Fruit fly (Drosophila melanogaster) Kc167 (cell line): ENCODE results near the gene CG15422.

Experiments
- Myc ChIP-seq: fragments of >200 bp; optimal IDR thresholded peaks from 2 replicates; lab custom pipeline; 2017; ENCODE audit warnings: missing external identifiers
- Sin3A ChIP-seq: fragments of >200 bp; optimal IDR thresholded peaks from 2 replicates; lab custom pipeline; 2018; ENCODE audit warnings: missing external identifiers
- insv ChIP-seq: fragments of >200 bp; optimal IDR thresholded peaks from 3 replicates; lab custom pipeline; 2018; ENCODE audit warnings: missing external identifiers

DNA sequence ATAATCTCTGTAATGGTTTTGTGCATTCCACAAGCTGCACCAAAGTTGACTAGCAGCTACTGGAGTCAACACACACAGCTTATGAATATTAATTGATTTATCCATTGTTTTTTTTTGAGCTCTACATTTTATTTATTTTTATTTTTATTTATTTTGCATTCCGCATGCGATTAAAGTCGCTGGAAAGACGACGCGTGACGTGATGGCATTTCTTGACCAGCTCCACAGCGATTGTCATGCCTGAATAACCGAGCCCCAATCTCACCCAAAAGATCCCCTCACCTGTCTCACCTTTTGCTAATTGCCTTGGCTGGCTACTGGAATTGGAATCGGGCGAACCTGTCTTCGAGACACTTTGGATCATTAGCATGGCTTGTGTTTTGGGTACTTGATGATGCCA is 31.5 kb downstream of the CG15422 start:
- TF ChIP-seq insv (lab: Kevin White, UChicago) (no peak), Myc (lab: Kevin White, UChicago) (no peak), Sin3A (no peak)
